Fruit fly (Drosophila melanogaster): ENCODE results near the gene Dnali1.

The Dnali1 gene

DNA sequence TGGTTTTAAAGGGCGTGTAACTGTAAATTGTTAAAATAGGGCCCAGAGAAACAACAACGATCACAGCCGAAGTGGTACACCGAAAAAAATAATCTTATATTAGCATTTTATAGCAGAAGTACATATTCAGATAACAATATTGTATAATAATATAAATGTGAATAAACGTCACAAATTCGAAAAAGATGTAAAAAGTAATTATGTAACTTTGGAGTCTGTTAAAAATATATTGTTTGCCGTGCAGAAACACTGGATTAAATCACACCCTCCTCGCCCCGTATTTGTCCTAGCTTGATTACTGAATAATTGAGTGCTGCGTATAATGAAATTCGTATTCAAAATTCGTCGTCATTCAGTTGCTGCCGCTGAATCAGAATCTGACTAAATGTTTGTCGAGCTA, 37.9 kb downstream of the Dnali1 start (continued):
- TF ChIP-seq CG8089 (GFP tag; optimal IDR thresholded peaks at IDR 0.05) (no peak), dmrt99B (tag; optimal IDR thresholded peaks at IDR 0.05) (peak; percentile 62), mld (GFP tag; IDR thresholded peaks at IDR 0.05; ENCODE audit: partially characterized antibody) (no peak), repo (GFP tag; optimal IDR thresholded peaks at IDR 0.05) (no peak), Nf-YA (GFP tag; IDR thresholded peaks at IDR 0.05) (no peak), CG11695 (GFP tag; IDR thresholded peaks at IDR 0.05) (peak; percentile 36; the same call in 1 of the 3 replicates), CG4820 (GFP tag; optimal IDR thresholded peaks at IDR 0.05) (peak; percentile 4), Mad (GFP tag; optimal IDR thresholded peaks at IDR 0.05) (no peak), CG18619 (GFP tag; optimal IDR thresholded peaks at IDR 0.05) (no peak), C15 (GFP tag; IDR thresholded peaks at IDR 0.05) (no peak), Blimp-1 (GFP tag; optimal IDR thresholded peaks at IDR 0.05) (peak; percentile 36), HLH54F (GFP tag; optimal IDR thresholded peaks at IDR 0.05) (no peak), CG34376 (GFP tag; optimal IDR thresholded peaks at IDR 0.05) (no peak), ase (GFP tag; IDR thresholded peaks at IDR 0.05) (no peak), dysf (GFP tag; IDR thresholded peaks at IDR 0.05) (0 out of 3 replicates have a peak, but pooled peaks have one; percentile 47), ab (GFP tag; optimal IDR thresholded peaks at IDR 0.05) (no peak), bsh (GFP tag; optimal IDR thresholded peaks at IDR 0.05) (peak in 1 of 2 experiments; percentile 42), CG13894 (tag; optimal IDR thresholded peaks at IDR 0.05) (no peak), br (optimal IDR thresholded peaks at IDR 0.05) (no peak), CG10147 (GFP tag; optimal IDR thresholded peaks at IDR 0.05) (peak; percentile 2), CG7963 (GFP tag; IDR thresholded peaks at IDR 0.05; ENCODE audit: partially characterized antibody) (no peak), sens (GFP tag) (peak; percentile 42), CoRest (tag; optimal IDR thresholded peaks at IDR 0.05) (peak; percentile 33), trem (tag; optimal IDR thresholded peaks at IDR 0.05) (no peak), Spps (tag; optimal IDR thresholded peaks at IDR 0.05) (no peak), gem (tag; optimal IDR thresholded peaks at IDR 0.05) (peak; percentile 69), CG3407 (GFP tag; optimal IDR thresholded peaks at IDR 0.05) (no peak), Hsf (GFP tag; optimal IDR thresholded peaks at IDR 0.05) (no peak), CG11723 (GFP tag; optimal IDR thresholded peaks at IDR 0.05) (no peak), CG13775 (GFP tag; optimal IDR thresholded peaks at IDR 0.05) (no peak), CG18476 (GFP tag; optimal IDR thresholded peaks at IDR 0.05) (no peak), CG12104 (GFP tag; optimal IDR thresholded peaks at IDR 0.05) (no peak), CG18262 (tag; optimal IDR thresholded peaks at IDR 0.05) (peak; percentile 29), Atf6 (GFP tag; IDR thresholded peaks at IDR 0.05) (peak; percentile 41), salm (tag; optimal IDR thresholded peaks at IDR 0.05) (no peak), B-H1 (GFP tag; IDR thresholded peaks at IDR 0.05) (peak; percentile 19; the same call in 2 of the 3 replicates), rib (GFP tag; IDR thresholded peaks at IDR 0.05) (no peak), fd96Cb (tag; optimal IDR thresholded peaks at IDR 0.05) (peak; percentile 17), caup (GFP tag; optimal IDR thresholded peaks at IDR 0.05; ENCODE audit: severe bottlenecking) (no peak), CG7556 (GFP tag; optimal IDR thresholded peaks at IDR 0.05) (peak; percentile 36), Antp (GFP tag; optimal IDR thresholded peaks at IDR 0.05) (no peak), HLH3B (GFP tag; IDR thresholded peaks at IDR 0.05) (peak; percentile 34; the same call in 1 of the 2 replicates), Xbp1 (GFP tag; optimal IDR thresholded peaks at IDR 0.05) (peak; percentile 23), PHDP (tag; optimal IDR thresholded peaks at IDR 0.05) (peak; percentile 38), CG18599 (GFP tag; optimal IDR thresholded peaks at IDR 0.05) (peak; percentile 47), CG8478 (optimal IDR thresholded peaks at IDR 0.05) (no peak), mam (GFP tag; optimal IDR thresholded peaks at IDR 0.05) (no peak), slbo (GFP tag; IDR thresholded peaks at IDR 0.05) (peak; percentile 40; the same call in 1 of the 2 replicates), E2f2 (GFP tag; IDR thresholded peaks at IDR 0.05) (peak; percentile 15; the same call in 1 of the 2 replicates), CG9932 (GFP tag; IDR thresholded peaks at IDR 0.05) (peak; percentile 17; the same call in 1 of the 2 replicates), CG12299 (tag; optimal IDR thresholded peaks at IDR 0.05) (no peak), Vsx1 (GFP tag; optimal IDR thresholded peaks at IDR 0.05) (peak; percentile 1)

All from whole organism, embryonic.